Fruit fly (Drosophila melanogaster): ENCODE results near the gene CG7546.
A peak's percentile ranks its signal among the peaks of the same experiment; 100 is the strongest.

- TF ChIP-seq Sox15 (GFP tag; optimal IDR thresholded peaks at IDR 0.05), result no peak
- TF ChIP-seq OdsH (GFP tag; optimal IDR thresholded peaks at IDR 0.05), result no peak
- no peak for TF ChIP-seq CG8632 (GFP tag; optimal IDR thresholded peaks at IDR 0.05)
- no peak for TF ChIP-seq CG15336 (GFP tag; IDR thresholded peaks at IDR 0.05)
- no peak for TF ChIP-seq Eip75B (GFP tag; optimal IDR thresholded peaks at IDR 0.05)
- no peak for TF ChIP-seq CG1621 (tag; optimal IDR thresholded peaks at IDR 0.05)
- no peak for TF ChIP-seq CG6276 (GFP tag; optimal IDR thresholded peaks at IDR 0.05)
- TF ChIP-seq salr (GFP tag; optimal IDR thresholded peaks at IDR 0.05), result no peak
- no peak for TF ChIP-seq CG34406 (GFP tag; optimal IDR thresholded peaks at IDR 0.05)
- no peak for TF ChIP-seq CG6854 (GFP tag; optimal IDR thresholded peaks at IDR 0.05)
- TF ChIP-seq CG32006 (GFP tag; optimal IDR thresholded peaks at IDR 0.05), result no peak
- peak; percentile 8 for TF ChIP-seq esn (GFP tag; optimal IDR thresholded peaks at IDR 0.05)
Measured at dm6 chr3L:7530461-7531338, 19.9 kb downstream of the CG7546 start.

Measured in whole organism, prepupa.